Worm (Caenorhabditis elegans) whole organism, L1 larva: Measurements from ENCODE around the gene T25B9.3.

Experiments
- C16A3.4 ChIP-seq: fragments of 150-350 bp; optimal IDR thresholded peaks from 2 replicates; lab custom pipeline; 2014; ENCODE audit warnings: missing biosample characterization, missing genetic modification characterization
- C34B4.2 ChIP-seq: sonication (generic microtip); optimal IDR thresholded peaks from 2 replicates; lab custom pipeline; 2017; ENCODE audit warnings: mild to moderate bottlenecking, missing genetic modification characterization, missing compliant biosample characterization
- F16B12.6 ChIP-seq: fragments of 150-350 bp; optimal IDR thresholded peaks from 2 replicates; lab custom pipeline; 2014; ENCODE audit warnings: missing biosample characterization, missing genetic modification characterization
- Y116A8C.19 ChIP-seq: sonication (generic microtip); optimal IDR thresholded peaks from 2 replicates; lab custom pipeline; 2016; ENCODE audit warnings: missing compliant biosample characterization, missing genetic modification characterization, borderline replicate concordance
- aha-1 ChIP-seq: fragments of 150-350 bp; optimal IDR thresholded peaks from 2 replicates; lab custom pipeline; 2014; ENCODE audit warnings: missing biosample characterization, missing genetic modification characterization
- alr-1 ChIP-seq: fragments of 200-800 bp; sonication (Bioruptor generic); optimal IDR thresholded peaks from 2 replicates; lab custom pipeline; 2018; ENCODE audit warnings: borderline replicate concordance, mild to moderate bottlenecking, missing genetic modification characterization, missing compliant biosample characterization
- ceh-63 ChIP-seq: fragments of 200-800 bp; sonication (Bioruptor generic); optimal IDR thresholded peaks from 2 replicates; lab custom pipeline; 2018; ENCODE audit warnings: mild to moderate bottlenecking, missing genetic modification characterization, missing compliant biosample characterization
- ceh-90 ChIP-seq: sonication (generic microtip); optimal IDR thresholded peaks from 2 replicates; lab custom pipeline; 2016; ENCODE audit warnings: missing genetic modification characterization, missing compliant biosample characterization
- ces-1 ChIP-seq: fragments of 150-350 bp; optimal IDR thresholded peaks from 2 replicates; lab custom pipeline; 2014; ENCODE audit warnings: missing biosample characterization, missing genetic modification reagents, missing genetic modification characterization
- dsc-1 ChIP-seq: sonication (generic microtip); optimal IDR thresholded peaks from 2 replicates; lab custom pipeline; 2016; ENCODE audit warnings: mild to moderate bottlenecking, missing genetic modification characterization, missing compliant biosample characterization
- efl-3 ChIP-seq: fragments of 200-800 bp; sonication (Bioruptor generic); optimal IDR thresholded peaks from 2 replicates; lab custom pipeline; 2018; ENCODE audit warnings: mild to moderate bottlenecking, missing genetic modification characterization, missing compliant biosample characterization
- egl-13 ChIP-seq: sonication (generic microtip); optimal IDR thresholded peaks from 2 replicates; lab custom pipeline; 2016; ENCODE audit warnings: missing genotype, missing genetic modification reagents, missing genetic modification characterization, missing compliant biosample characterization
- egl-27 ChIP-seq, 2 experiments: fragments of 150-350 bp in 1 of 2; sonication (generic microtip); optimal IDR thresholded peaks; 3 replicates each; lab custom pipeline; 2017 to 2018; ENCODE audit warnings: missing biosample characterization in 2 of 2, missing genetic modification characterization in 2 of 2, missing genetic modification reagents in 2 of 2
- elt-3 ChIP-seq, 6 experiments: fragments of 150-350 bp in 1 of 6; sonication (generic microtip); optimal IDR thresholded peaks; 2 replicates each; lab custom pipeline; 2017 to 2018; ENCODE audit warnings: missing biosample characterization in 6 of 6, missing genetic modification characterization in 6 of 6, inconsistent platforms in 1 of 6
- ets-5 ChIP-seq: fragments of 200-800 bp; sonication (Bioruptor generic); IDR thresholded peaks from 2 replicates; pipeline ENCODE4 v1.3.6; 2022; ENCODE audit warnings: missing genetic modification characterization, missing compliant biosample characterization
- fkh-10 ChIP-seq: sonication (generic microtip); optimal IDR thresholded peaks from 2 replicates; lab custom pipeline; 2017; ENCODE audit warnings: missing biosample characterization, missing genetic modification reagents, missing genetic modification characterization
- fkh-4 ChIP-seq: sonication (generic microtip); optimal IDR thresholded peaks from 2 replicates; lab custom pipeline; 2016; ENCODE audit warnings: missing compliant biosample characterization, missing genetic modification characterization, borderline replicate concordance
- fkh-8 ChIP-seq: sonication (generic microtip); optimal IDR thresholded peaks from 2 replicates; lab custom pipeline; 2016; ENCODE audit warnings: mild to moderate bottlenecking, missing genetic modification characterization, missing compliant biosample characterization
- hlh-17 ChIP-seq: fragments of 200-800 bp; sonication (Bioruptor generic); optimal IDR thresholded peaks from 2 replicates; lab custom pipeline; 2018; ENCODE audit warnings: missing genetic modification characterization, mild to moderate bottlenecking, missing compliant biosample characterization, moderate library complexity, borderline replicate concordance
- hlh-4 ChIP-seq: sonication (generic microtip); optimal IDR thresholded peaks from 2 replicates; lab custom pipeline; 2016; ENCODE audit warnings: mild to moderate bottlenecking, missing genetic modification characterization, missing compliant biosample characterization
- irx-1 ChIP-seq: sonication (generic microtip); optimal IDR thresholded peaks from 2 replicates; lab custom pipeline; 2016; ENCODE audit warnings: missing genetic modification characterization, missing compliant biosample characterization
- isw-1 ChIP-seq: fragments of 200-800 bp; sonication (Bioruptor generic); IDR thresholded peaks from 2 replicates; pipeline ENCODE4 v1.3.6; 2022; ENCODE audit warnings: missing genetic modification characterization, missing compliant biosample characterization
- jun-1 ChIP-seq: fragments of 150-350 bp; optimal IDR thresholded peaks from 2 replicates; lab custom pipeline; 2014; ENCODE audit warnings: missing biosample characterization, missing genetic modification reagents, missing genetic modification characterization
- lin-15B ChIP-seq: fragments of 150-350 bp; sonication (generic microtip); optimal IDR thresholded peaks from 3 replicates; lab custom pipeline; 2014; ENCODE audit warnings: missing biosample characterization, missing genetic modification characterization
- lin-35 ChIP-seq, 2 experiments: fragments of 150-350 bp; optimal IDR thresholded peaks; 2 replicates each; lab custom pipeline; 2014; ENCODE audit warnings: missing biosample characterization in 2 of 2, missing genetic modification characterization in 2 of 2, missing genetic modification reagents in 2 of 2
- lsy-2 ChIP-seq, 2 experiments: fragments of 150-350 bp; optimal IDR thresholded peaks; 2 replicates each; lab custom pipeline; 2014; ENCODE audit warnings: missing biosample characterization in 2 of 2, missing genetic modification characterization in 2 of 2
- mab-9 ChIP-seq: fragments of 200-800 bp; sonication (Bioruptor generic); IDR thresholded peaks from 2 replicates; pipeline ENCODE4 v1.3.6; 2022; ENCODE audit warnings: missing genetic modification reagents, missing genetic modification characterization, missing compliant biosample characterization
- mdl-1 ChIP-seq, 2 experiments: fragments of 150-350 bp; optimal IDR thresholded peaks; 2 replicates each; lab custom pipeline; 2014 to 2017; ENCODE audit warnings: missing biosample characterization in 2 of 2, missing genetic modification characterization in 2 of 2, inconsistent platforms in 1 of 2
- nhr-12 ChIP-seq: sonication (generic microtip); optimal IDR thresholded peaks from 2 replicates; lab custom pipeline; 2017; ENCODE audit warnings: missing biosample characterization, missing genetic modification characterization
- nhr-19 ChIP-seq: fragments of 200-800 bp; sonication (Bioruptor generic); conservative IDR thresholded peaks from 2 replicates; pipeline ENCODE4 v1.3.6; 2022; ENCODE audit warnings: missing genetic modification characterization, missing compliant biosample characterization
- nhr-20 ChIP-seq: sonication (generic microtip); optimal IDR thresholded peaks from 2 replicates; lab custom pipeline; 2016; ENCODE audit warnings: mild to moderate bottlenecking, missing genetic modification characterization, missing compliant biosample characterization
- nhr-237 ChIP-seq: fragments of 150-350 bp; optimal IDR thresholded peaks from 2 replicates; lab custom pipeline; 2014; ENCODE audit warnings: missing biosample characterization, missing genetic modification characterization
- nhr-28 ChIP-seq: fragments of 150-350 bp; optimal IDR thresholded peaks from 2 replicates; lab custom pipeline; 2014; ENCODE audit warnings: missing biosample characterization, missing genetic modification characterization
- nhr-47 ChIP-seq: sonication (generic microtip); optimal IDR thresholded peaks from 2 replicates; lab custom pipeline; 2016; ENCODE audit warnings: mild to moderate bottlenecking, missing genetic modification characterization, moderate library complexity, missing compliant biosample characterization
- nhr-71 ChIP-seq: sonication (generic microtip); optimal IDR thresholded peaks from 2 replicates; lab custom pipeline; 2016; ENCODE audit warnings: mild to moderate bottlenecking, missing genetic modification characterization, moderate library complexity, missing compliant biosample characterization
- nhr-77 ChIP-seq: fragments of 150-350 bp; optimal IDR thresholded peaks from 2 replicates; lab custom pipeline; 2014; ENCODE audit warnings: missing biosample characterization, missing genetic modification characterization
- nhr-90 ChIP-seq: sonication (generic microtip); optimal IDR thresholded peaks from 2 replicates; lab custom pipeline; 2016; ENCODE audit warnings: mild to moderate bottlenecking, missing genetic modification characterization, missing compliant biosample characterization; ENCODE audit not compliant: poor library complexity
- pqm-1 ChIP-seq: sonication (generic microtip); optimal IDR thresholded peaks from 3 replicates; lab custom pipeline; 2017; ENCODE audit warnings: missing biosample characterization, missing genetic modification characterization
- snu-23 ChIP-seq: sonication (generic microtip); optimal IDR thresholded peaks from 2 replicates; lab custom pipeline; 2016; ENCODE audit warnings: missing genetic modification characterization, missing compliant biosample characterization
- sox-4 ChIP-seq: sonication (generic microtip); optimal IDR thresholded peaks from 2 replicates; lab custom pipeline; 2016; ENCODE audit warnings: missing genetic modification characterization, missing compliant biosample characterization
- sup-37 ChIP-seq: fragments of 200-800 bp; sonication (Bioruptor generic); optimal IDR thresholded peaks from 2 replicates; lab custom pipeline; 2018; ENCODE audit warnings: mild to moderate bottlenecking, missing genetic modification characterization, missing compliant biosample characterization
- swsn-7 ChIP-seq: sonication (generic microtip); optimal IDR thresholded peaks from 2 replicates; lab custom pipeline; 2016; ENCODE audit warnings: missing genetic modification characterization, missing compliant biosample characterization
- tlp-1 ChIP-seq: fragments of 150-350 bp; optimal IDR thresholded peaks from 2 replicates; lab custom pipeline; 2014; ENCODE audit warnings: missing biosample characterization, missing genetic modification characterization
- unc-130 ChIP-seq: fragments of 150-350 bp; optimal IDR thresholded peaks from 2 replicates; lab custom pipeline; 2017; ENCODE audit warnings: missing biosample characterization, missing genetic modification characterization, inconsistent platforms
- unc-62 ChIP-seq: fragments of 150-350 bp; optimal IDR thresholded peaks from 2 replicates; lab custom pipeline; 2014; ENCODE audit warnings: missing biosample characterization, missing genetic modification reagents, missing genetic modification characterization
- unc-98 ChIP-seq: fragments of 200-800 bp; sonication (Bioruptor generic); IDR thresholded peaks from 2 replicates; pipeline ENCODE4 v1.3.6; 2022; ENCODE audit warnings: missing genetic modification characterization, missing compliant biosample characterization
- zag-1 ChIP-seq: fragments of 150-350 bp; optimal IDR thresholded peaks from 2 replicates; lab custom pipeline; 2014; ENCODE audit warnings: missing biosample characterization, missing genetic modification characterization
- ztf-11 ChIP-seq, 2 experiments: sonication (generic microtip); optimal IDR thresholded peaks; 2 replicates each; lab custom pipeline; 2016 to 2017; ENCODE audit warnings: missing genetic modification characterization in 2 of 2, missing biosample characterization in 1 of 2, missing compliant biosample characterization in 1 of 2
- ztf-4 ChIP-seq: fragments of 150-350 bp; optimal IDR thresholded peaks from 2 replicates; lab custom pipeline; 2014; ENCODE audit warnings: missing biosample characterization, missing genetic modification characterization

T25B9.3 gene

DNA sequence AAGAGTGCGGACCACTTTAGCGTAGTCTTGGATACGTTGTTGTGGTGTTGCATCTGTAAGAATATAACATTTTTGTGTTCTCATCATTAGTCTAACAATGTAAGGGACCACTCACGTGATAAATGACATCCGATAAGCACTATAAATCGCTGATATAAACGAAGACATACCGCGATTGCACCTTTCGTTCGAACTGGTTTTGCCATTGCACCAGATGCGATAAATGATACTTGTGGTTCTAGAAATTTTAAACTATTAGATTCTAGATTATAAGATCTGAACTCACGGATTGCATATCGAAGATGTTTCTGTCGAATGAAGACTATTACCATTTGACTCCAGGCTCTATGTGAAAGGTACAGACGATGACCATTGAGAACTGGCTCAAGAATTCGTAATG is 26.7 kb downstream of the T25B9.3 start:
- TF ChIP-seq unc-98 (no peak), hlh-17 (no peak), swsn-7 (tag; lab: Kevin White, UChicago) (no peak), isw-1 (no peak)

ce11 chrIV:10773811-10774210 is 29.2 kb downstream of the T25B9.3 start, which contains the start of gene inpp-1:
Gene inpp-1 (minus strand): TSS chrIV:10773911.
- peak; percentile 25 for TF ChIP-seq dsc-1
- TF ChIP-seq sox-4 (tag; lab: Kevin White, UChicago), result no peak

- TF ChIP-seq jun-1 (tag; lab: Kevin White, UChicago), result no peak
- no peak for TF ChIP-seq mab-9
- no peak for TF ChIP-seq lin-15B (tag; lab: Kevin White, UChicago)
- no peak for TF ChIP-seq hlh-17
- no peak for TF ChIP-seq nhr-237 (tag; lab: Kevin White, UChicago)
- TF ChIP-seq ets-5 (GFP tag; lab: Robert Waterston, UW), result no peak
- TF ChIP-seq ceh-90 (tag; lab: Kevin White, UChicago), result no peak
- no peak for TF ChIP-seq nhr-12 (tag; lab: Kevin White, UChicago)
- TF ChIP-seq nhr-19 (GFP tag; lab: Robert Waterston, UW), result peak; percentile 24; the same call in 1 of the 2 replicates
- no peak for TF ChIP-seq nhr-77 (tag; lab: Kevin White, UChicago)
- no peak for TF ChIP-seq unc-98
- TF ChIP-seq egl-13 (tag; lab: Kevin White, UChicago), result no peak
- no peak for TF ChIP-seq efl-3 (GFP tag; lab: Kevin White, UChicago)
- TF ChIP-seq fkh-8, result no peak
- TF ChIP-seq snu-23, result peak; percentile 25
- peak in 2 of 6 experiments; percentile 5 to 12 for TF ChIP-seq elt-3 (tag; optimal IDR thresholded peaks at IDR 0.05; lab: Kevin White, UChicago)
- no peak for TF ChIP-seq F16B12.6 (tag; lab: Kevin White, UChicago)
- no peak for TF ChIP-seq nhr-90
- no peak for TF ChIP-seq egl-27 (tag; optimal IDR thresholded peaks at IDR 0.05; lab: Kevin White, UChicago)
- TF ChIP-seq fkh-4, result no peak
- TF ChIP-seq sup-37 (GFP tag; lab: Kevin White, UChicago), result no peak
- TF ChIP-seq dsc-1, result no peak
- TF ChIP-seq nhr-28 (tag; lab: Kevin White, UChicago), result no peak
- no peak for TF ChIP-seq irx-1 (tag; lab: Kevin White, UChicago)
- TF ChIP-seq tlp-1 (tag; lab: Kevin White, UChicago), result no peak
- no peak for TF ChIP-seq zag-1 (tag; lab: Kevin White, UChicago)
- no peak for TF ChIP-seq hlh-4 (tag; lab: Kevin White, UChicago)
- TF ChIP-seq aha-1 (tag; lab: Kevin White, UChicago), result no peak
- peak in 1 of 2 experiments; percentile 16 for TF ChIP-seq lin-35 (GFP tag; optimal IDR thresholded peaks at IDR 0.05; lab: Kevin White, UChicago)
- TF ChIP-seq alr-1 (tag; lab: Kevin White, UChicago), result no peak
- no peak for TF ChIP-seq fkh-10 (GFP tag; lab: Kevin White, UChicago)
- no peak for TF ChIP-seq ceh-63 (GFP tag; lab: Kevin White, UChicago)
- no peak for TF ChIP-seq unc-62 (GFP tag; lab: Kevin White, UChicago)
- no peak for TF ChIP-seq ztf-11 (tag; optimal IDR thresholded peaks at IDR 0.05; lab: Kevin White, UChicago)
- no peak for TF ChIP-seq swsn-7 (tag; lab: Kevin White, UChicago)
- TF ChIP-seq lsy-2 (tag; optimal IDR thresholded peaks at IDR 0.05; lab: Kevin White, UChicago), result no peak
- TF ChIP-seq mdl-1 (tag; optimal IDR thresholded peaks at IDR 0.05; lab: Kevin White, UChicago), result peak in 1 of 2 experiments; percentile 57
- no peak for TF ChIP-seq ztf-4 (tag; lab: Kevin White, UChicago)
- TF ChIP-seq C16A3.4 (tag; lab: Kevin White, UChicago), result no peak
- no peak for TF ChIP-seq nhr-47 (tag; lab: Kevin White, UChicago)
- peak; percentile 16 for TF ChIP-seq nhr-71
- TF ChIP-seq ces-1 (GFP tag; lab: Kevin White, UChicago), result no peak
- no peak for TF ChIP-seq unc-130 (tag; lab: Kevin White, UChicago)
- no peak for TF ChIP-seq pqm-1 (tag; lab: Kevin White, UChicago)
- TF ChIP-seq Y116A8C.19 (tag; lab: Kevin White, UChicago), result no peak
- TF ChIP-seq C34B4.2, result no peak
- peak; percentile 61 for TF ChIP-seq nhr-20
Measured at ce11 chrIV:10777076-10777475, 32.5 kb downstream of the T25B9.3 start.
